Worm (Caenorhabditis elegans) whole organism, midembryonic: ENCODE results near the gene F21F8.5.

Experiments used
- T22C8.4 ChIP-seq: fragments of 200-800 bp; sonication (Bioruptor generic); IDR thresholded peaks from 2 replicates; pipeline ENCODE4 v1.3.6; 2022; ENCODE audit warnings: missing genetic modification characterization, missing compliant biosample characterization
- cog-1 ChIP-seq: sonication (generic microtip); optimal IDR thresholded peaks from 2 replicates; lab custom pipeline; 2016; ENCODE audit warnings: missing genetic modification characterization, missing compliant biosample characterization
- flt-1 ChIP-seq: fragments of 200-800 bp; sonication (Bioruptor generic); IDR thresholded peaks from 2 replicates; pipeline ENCODE4 v1.3.6; 2022; ENCODE audit warnings: missing genetic modification characterization, missing compliant biosample characterization
- klf-2 ChIP-seq: fragments of 200-800 bp; sonication (Bioruptor generic); conservative IDR thresholded peaks from 2 replicates; pipeline ENCODE4 v1.3.6; 2022; ENCODE audit warnings: missing genetic modification reagents, missing genetic modification characterization, missing compliant biosample characterization
- med-1 ChIP-seq: sonication (generic microtip); optimal IDR thresholded peaks from 2 replicates; lab custom pipeline; 2017; ENCODE audit warnings: missing genetic modification characterization, mild to moderate bottlenecking, missing compliant biosample characterization, antibody characterized with exemption, missing genetic modification reagents; ENCODE audit not compliant: insufficient read depth
- ref-1 ChIP-seq: fragments of 200-800 bp; sonication (Bioruptor generic); conservative IDR thresholded peaks from 2 replicates; pipeline ENCODE4 v1.3.6; 2022; ENCODE audit warnings: missing genetic modification reagents, missing genetic modification characterization, missing compliant biosample characterization
- tab-1 ChIP-seq: fragments of 200-800 bp; sonication (Bioruptor generic); IDR thresholded peaks from 2 replicates; pipeline ENCODE4 v1.3.6; 2022; ENCODE audit warnings: missing genetic modification characterization, missing compliant biosample characterization
- ztf-23 ChIP-seq: fragments of 200-800 bp; sonication (Bioruptor generic); IDR thresholded peaks from 2 replicates; pipeline ENCODE4 v1.3.6; 2022; ENCODE audit warnings: missing genetic modification reagents, missing genetic modification characterization, missing compliant biosample characterization
- ztf-29 ChIP-seq: fragments of 200-800 bp; sonication (Bioruptor generic); IDR thresholded peaks from 2 replicates; pipeline ENCODE4 v1.3.6; 2022; ENCODE audit warnings: missing genetic modification reagents, missing genetic modification characterization, missing compliant biosample characterization

Gene F21F8.5

DNA sequence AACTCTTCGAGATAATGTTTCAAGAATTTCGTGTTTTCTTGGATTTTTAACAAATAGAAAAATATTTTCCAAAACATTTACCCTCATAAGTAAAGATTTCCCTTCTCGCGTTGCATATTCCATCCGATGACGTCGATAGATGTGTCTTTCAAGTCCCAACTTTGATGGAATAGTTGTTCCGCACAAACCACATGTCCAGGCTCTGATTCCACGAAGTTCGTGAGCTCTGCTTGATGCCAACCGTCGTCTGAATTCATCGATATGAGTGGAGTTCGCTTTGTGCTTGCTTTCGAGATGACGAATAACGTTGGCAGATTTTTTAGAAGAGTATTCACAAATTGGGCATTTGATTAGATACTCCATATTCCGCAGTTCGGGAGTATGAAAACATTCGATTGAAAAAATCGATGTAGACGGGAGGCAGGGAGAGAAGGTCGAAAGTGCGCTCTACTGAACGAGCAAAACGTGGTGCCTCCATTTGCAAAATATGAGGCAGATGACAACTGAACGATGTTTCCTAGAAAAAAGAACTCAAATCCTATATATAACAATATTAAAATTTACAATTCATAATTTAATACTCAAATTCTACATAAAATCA, 34.9 kb upstream of the F21F8.5 start, which contains the start of gene W02D7.6:
Gene W02D7.6 (minus strand): TSS at position 573 of the 601 bp plus-strand sequence.
- 0 out of 2 replicates have a peak, but pooled peaks have one; percentile 40 for TF ChIP-seq flt-1 (GFP tag; lab: Robert Waterston, UW)
- no peak for TF ChIP-seq med-1

DNA sequence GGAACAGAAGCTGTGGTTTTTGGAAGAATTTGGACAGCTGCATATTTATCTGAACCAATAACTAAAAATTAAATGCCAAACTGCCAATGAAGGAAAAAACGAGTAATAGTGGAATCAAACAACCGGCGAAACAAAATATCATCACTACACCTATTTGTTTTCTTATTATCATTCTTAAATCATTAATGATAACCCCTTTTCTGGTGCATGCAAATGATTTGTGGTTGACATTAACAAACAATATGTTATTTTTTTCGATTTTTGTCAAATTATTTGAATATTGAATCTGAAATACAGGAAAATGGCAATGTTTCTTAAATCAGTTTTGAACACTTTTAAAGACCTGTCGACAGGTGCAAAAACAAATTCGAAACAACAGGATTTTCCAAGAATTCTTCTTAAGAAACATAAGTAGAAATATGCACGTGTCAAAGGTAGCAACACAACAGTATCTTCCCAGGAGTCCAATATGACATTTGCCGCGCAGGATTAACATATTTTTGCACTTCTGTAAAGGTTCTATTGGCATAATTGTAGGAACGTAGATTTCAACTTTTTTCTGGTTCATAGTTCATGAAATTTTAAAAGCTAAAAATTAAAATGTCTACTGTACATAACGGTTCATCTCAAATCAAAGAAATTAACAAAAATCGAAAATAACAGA, 33.2 kb upstream of the F21F8.5 start, which contains the start of gene W02D7.5:
Gene W02D7.5 (minus strand): TSS at position 51 of the 664 bp plus-strand sequence.
- TF ChIP-seq flt-1 (GFP tag; lab: Robert Waterston, UW) (no peak), cog-1 (no peak), ref-1 (GFP tag; lab: Robert Waterston, UW) (no peak), ztf-23 (GFP tag; lab: Robert Waterston, UW) (no peak), tab-1 (GFP tag; lab: Robert Waterston, UW) (no peak), med-1 (no peak), ztf-29 (GFP tag; lab: Robert Waterston, UW) (no peak), klf-2 (GFP tag; lab: Robert Waterston, UW) (no peak), T22C8.4 (GFP tag; lab: Robert Waterston, UW) (no peak)

DNA sequence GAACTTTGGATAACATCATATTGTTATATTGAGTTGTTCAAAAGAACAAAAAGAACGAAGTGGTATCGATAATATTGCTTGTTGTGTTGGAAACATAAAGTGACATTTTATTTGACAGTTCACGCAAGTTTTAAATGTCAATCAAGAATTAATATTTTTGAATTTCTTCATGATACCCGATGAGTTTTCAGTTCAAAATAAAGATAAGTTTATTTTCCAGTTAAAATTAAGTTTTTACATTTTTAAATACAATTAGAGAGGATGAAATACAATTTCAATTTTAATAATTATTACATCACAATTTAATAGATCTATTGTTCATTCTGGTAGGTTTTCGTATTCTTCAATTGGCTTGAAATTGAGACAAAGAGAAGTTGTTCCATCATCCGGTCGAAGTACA, 31.4 kb upstream of the F21F8.5 start, which contains the start of gene W02D7.4:
Gene W02D7.4 (minus strand): TSS at position 101 of the 400 bp plus-strand sequence.
- no peak for TF ChIP-seq cog-1
- TF ChIP-seq med-1 = no peak
- no peak for TF ChIP-seq T22C8.4 (GFP tag; lab: Robert Waterston, UW)
- TF ChIP-seq ztf-23 (GFP tag; lab: Robert Waterston, UW) = no peak
- TF ChIP-seq klf-2 (GFP tag; lab: Robert Waterston, UW) = no peak

DNA sequence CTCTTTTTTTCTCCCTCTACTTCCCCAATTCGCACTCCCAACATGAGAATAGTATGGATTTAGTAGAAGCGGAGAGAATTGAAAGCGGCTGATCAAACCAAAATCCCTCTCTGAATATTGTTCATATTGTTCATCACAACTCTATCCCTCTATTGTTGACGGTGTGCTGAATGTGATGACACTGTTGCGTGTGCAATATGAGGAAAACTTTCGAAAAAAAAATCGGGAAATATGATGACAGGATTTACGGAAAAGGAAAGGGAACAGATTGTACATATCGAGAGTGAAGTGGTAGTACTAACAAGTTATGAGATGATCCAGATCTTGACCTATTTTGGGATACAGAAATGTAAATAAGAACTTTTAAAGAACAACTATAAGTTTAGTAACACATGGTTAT, 29.7 kb upstream of the F21F8.5 start, which contains the start of gene smex-1:
Gene smex-1 (minus strand): TSS at position 101 of the 400 bp plus-strand sequence.
- TF ChIP-seq cog-1 = no peak
- no peak for TF ChIP-seq T22C8.4 (GFP tag; lab: Robert Waterston, UW)
- TF ChIP-seq ztf-23 (GFP tag; lab: Robert Waterston, UW) = no peak

DNA sequence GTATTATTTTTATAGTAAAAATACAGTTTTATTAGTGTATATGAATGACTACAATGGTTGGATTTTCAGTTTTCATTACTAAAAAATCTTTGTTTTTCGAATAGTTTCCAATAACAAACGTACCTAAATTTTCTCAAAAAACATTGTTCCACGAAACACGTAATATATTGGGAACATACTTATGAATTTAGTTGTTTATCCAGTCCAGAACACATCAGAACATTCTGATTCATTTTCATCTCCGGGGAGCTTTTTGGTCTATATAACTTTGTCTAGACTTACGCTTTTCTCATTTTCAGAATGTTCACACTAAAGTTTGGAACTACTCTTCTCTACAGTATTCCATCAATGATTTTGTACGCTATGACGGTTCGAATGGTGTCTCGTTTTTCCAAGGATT, 25.6 kb upstream of the F21F8.5 start, which contains the start of gene srg-33:
Gene srg-33 (plus strand): TSS at position 301 of the 400 bp plus-strand sequence.
- TF ChIP-seq ztf-29 (GFP tag; lab: Robert Waterston, UW) (no peak), ztf-23 (GFP tag; lab: Robert Waterston, UW) (no peak), ref-1 (GFP tag; lab: Robert Waterston, UW) (no peak), med-1 (no peak), T22C8.4 (GFP tag; lab: Robert Waterston, UW) (no peak), cog-1 (no peak), tab-1 (GFP tag; lab: Robert Waterston, UW) (no peak), klf-2 (GFP tag; lab: Robert Waterston, UW) (no peak), flt-1 (GFP tag; lab: Robert Waterston, UW) (no peak)

DNA sequence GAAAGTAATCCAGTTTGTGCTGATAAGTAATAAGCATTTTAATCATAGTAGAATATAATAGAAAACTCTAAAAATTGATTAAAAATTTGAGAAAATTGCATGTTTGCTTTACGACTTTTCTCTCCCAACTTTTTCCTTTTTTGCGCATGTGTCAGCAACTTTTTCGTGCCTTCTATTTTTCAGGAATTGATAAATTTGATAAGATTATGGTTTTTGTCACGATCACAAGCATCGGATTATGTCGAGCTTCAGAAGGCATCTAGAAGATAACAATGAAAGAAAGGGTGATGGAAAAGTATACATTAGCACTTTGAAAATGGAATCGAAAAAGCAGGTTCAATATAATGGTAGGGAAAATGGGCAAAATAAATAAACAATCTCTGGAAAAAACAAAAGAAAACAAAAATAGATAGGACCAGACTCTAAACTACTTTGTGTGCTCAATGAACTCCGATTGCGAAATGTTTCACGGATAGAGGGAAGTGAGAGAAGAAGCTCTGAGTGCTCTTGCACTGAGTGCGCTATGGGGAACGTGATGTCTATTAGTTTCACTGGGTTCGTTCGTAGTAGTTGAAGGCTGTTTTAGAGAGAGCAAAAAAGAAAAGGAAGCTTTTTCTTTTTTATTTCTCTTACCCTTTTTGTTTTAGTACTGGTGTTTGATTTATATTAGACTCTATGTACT, 22.1 kb upstream of the F21F8.5 start:
- no peak for TF ChIP-seq med-1

DNA sequence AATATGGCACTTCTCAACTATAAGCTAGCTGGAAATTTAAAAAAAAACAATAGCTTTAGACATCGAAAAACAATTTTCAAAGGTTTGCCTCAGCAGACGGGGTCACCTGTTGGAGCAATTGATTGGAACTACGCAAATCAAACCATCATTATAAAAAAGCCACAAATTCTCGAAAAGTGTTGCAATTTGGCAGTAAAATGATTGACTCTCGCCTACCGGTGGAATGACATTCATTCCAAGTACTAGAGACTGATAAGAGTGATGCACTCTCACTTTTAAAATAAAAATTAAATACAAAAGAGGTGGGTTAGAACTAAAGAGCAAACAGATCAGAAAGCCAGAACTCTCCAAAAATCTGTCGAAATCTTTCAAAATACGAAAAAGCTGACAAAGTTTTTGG, 19.3 kb upstream of the F21F8.5 start:
- no peak for TF ChIP-seq T22C8.4 (GFP tag; lab: Robert Waterston, UW)
- no peak for TF ChIP-seq med-1
- TF ChIP-seq ztf-29 (GFP tag; lab: Robert Waterston, UW) = no peak
- no peak for TF ChIP-seq tab-1 (GFP tag; lab: Robert Waterston, UW)
- TF ChIP-seq klf-2 (GFP tag; lab: Robert Waterston, UW) = no peak
- no peak for TF ChIP-seq ref-1 (GFP tag; lab: Robert Waterston, UW)
- TF ChIP-seq cog-1 = no peak
- no peak for TF ChIP-seq flt-1 (GFP tag; lab: Robert Waterston, UW)
- TF ChIP-seq ztf-23 (GFP tag; lab: Robert Waterston, UW) = no peak

DNA sequence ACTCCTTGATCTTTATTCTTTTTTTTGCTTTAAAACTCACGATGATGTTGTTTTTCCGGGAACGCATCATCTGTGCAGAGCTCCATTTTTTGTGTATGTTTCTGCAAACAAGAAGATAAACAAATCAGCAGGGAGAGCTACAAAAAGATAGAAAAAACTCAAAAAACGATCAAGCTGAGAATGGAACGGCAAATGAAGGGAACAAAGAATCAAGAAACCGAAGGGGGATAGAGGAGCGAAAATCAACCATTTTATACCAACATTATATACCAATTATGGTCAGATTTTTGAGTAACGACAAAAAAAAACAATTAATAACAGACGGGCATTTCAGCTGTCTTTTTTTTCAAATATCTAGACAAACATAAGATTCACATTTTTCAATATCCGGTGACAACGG, 18.7 kb upstream of the F21F8.5 start, which contains the start of gene slc-17.5:
Gene slc-17.5 (minus strand): TSS at position 101 of the 400 bp plus-strand sequence.
- TF ChIP-seq flt-1 (GFP tag; lab: Robert Waterston, UW) = no peak

DNA sequence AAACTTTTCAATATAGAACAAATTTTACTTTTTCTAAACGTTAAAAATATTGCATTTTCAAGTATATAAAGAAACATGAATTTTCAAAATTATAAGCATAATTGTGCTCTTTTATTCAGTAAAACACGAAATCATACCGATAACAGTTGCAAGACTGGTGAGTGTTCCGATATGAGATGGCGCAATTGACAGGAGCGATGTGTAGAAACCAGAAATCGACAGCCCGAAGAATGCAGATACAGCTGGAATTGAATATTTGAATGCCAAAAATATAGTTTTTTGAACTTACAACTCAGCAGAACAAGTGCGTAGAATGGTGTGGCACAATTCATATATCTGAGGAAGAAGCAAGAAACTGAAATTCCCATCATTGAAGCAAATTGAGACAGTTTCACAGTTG, 16.8 kb upstream of the F21F8.5 start:
- TF ChIP-seq cog-1 (no peak), ztf-23 (GFP tag; lab: Robert Waterston, UW) (no peak), ztf-29 (GFP tag; lab: Robert Waterston, UW) (no peak), ref-1 (GFP tag; lab: Robert Waterston, UW) (no peak), med-1 (no peak), T22C8.4 (GFP tag; lab: Robert Waterston, UW) (no peak), klf-2 (GFP tag; lab: Robert Waterston, UW) (no peak), tab-1 (GFP tag; lab: Robert Waterston, UW) (no peak), flt-1 (GFP tag; lab: Robert Waterston, UW) (no peak)

DNA sequence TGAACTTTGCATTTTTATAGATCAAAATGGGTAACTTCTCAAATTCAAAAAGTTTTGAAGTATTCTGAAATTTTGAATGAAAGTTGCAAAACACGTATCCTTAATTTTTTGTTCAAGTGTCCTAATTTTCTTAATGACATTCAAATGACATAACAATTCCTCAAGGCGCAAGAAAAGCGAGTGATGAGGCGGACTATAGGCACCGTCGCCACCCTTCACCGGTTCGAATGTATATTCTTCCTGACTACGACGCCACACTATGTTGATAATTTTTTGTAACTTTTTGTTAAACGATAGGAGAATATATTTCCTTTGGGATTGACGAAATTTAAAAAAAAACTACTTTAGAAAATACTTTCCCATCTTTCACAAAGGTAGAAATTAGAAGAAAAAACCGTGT, 15.5 kb upstream of the F21F8.5 start:
- TF ChIP-seq ztf-29 (GFP tag; lab: Robert Waterston, UW) = no peak
- TF ChIP-seq ref-1 (GFP tag; lab: Robert Waterston, UW) = no peak
- no peak for TF ChIP-seq flt-1 (GFP tag; lab: Robert Waterston, UW)
- no peak for TF ChIP-seq klf-2 (GFP tag; lab: Robert Waterston, UW)
- TF ChIP-seq cog-1 = no peak
- TF ChIP-seq ztf-23 (GFP tag; lab: Robert Waterston, UW) = no peak
- no peak for TF ChIP-seq tab-1 (GFP tag; lab: Robert Waterston, UW)
- TF ChIP-seq med-1 = no peak
- TF ChIP-seq T22C8.4 (GFP tag; lab: Robert Waterston, UW) = no peak
